Fruit fly (Drosophila melanogaster): ENCODE results near the gene Tango14.
A peak's percentile ranks its signal among the peaks of the same experiment; 100 is the strongest.

Gene Tango14

dm6 chr2L:1169867-1170415 lies 11.5 kb downstream of the Tango14 start, which contains the start of the genes CG31922 and Plap (continued):
- TF ChIP-seq en (GFP tag; optimal IDR thresholded peaks at IDR 0.05) (no peak), CG11695 (GFP tag; IDR thresholded peaks at IDR 0.05) (no peak), shn (GFP tag; optimal IDR thresholded peaks at IDR 0.05) (peak; percentile 59), bigmax (GFP tag; optimal IDR thresholded peaks at IDR 0.05) (no peak), CG4707 (GFP tag; optimal IDR thresholded peaks at IDR 0.05) (no peak), CG18011 (GFP tag; optimal IDR thresholded peaks at IDR 0.05) (peak; percentile 53), lab (GFP tag; optimal IDR thresholded peaks at IDR 0.05) (no peak), CG32772 (GFP tag; IDR thresholded peaks at IDR 0.05) (no peak), Sin3A (optimal IDR thresholded peaks at IDR 0.05) (peak; percentile 74), jigr1 (GFP tag; IDR thresholded peaks at IDR 0.05) (no peak), sd (tag; optimal IDR thresholded peaks at IDR 0.05) (no peak), CG10979 (tag; optimal IDR thresholded peaks at IDR 0.05) (peak; percentile 54), crc (GFP tag; optimal IDR thresholded peaks at IDR 0.05) (peak; percentile 32), vvl (GFP tag; IDR thresholded peaks at IDR 0.05) (peak; percentile 25; the same call in 1 of the 2 replicates), CG34224 (GFP tag; IDR thresholded peaks at IDR 0.05; ENCODE audit: partially characterized antibody) (peak; percentile 89), pita (GFP tag; optimal IDR thresholded peaks at IDR 0.05) (no peak), ind (GFP tag; optimal IDR thresholded peaks at IDR 0.05) (peak; percentile 75), kah (GFP tag; optimal IDR thresholded peaks at IDR 0.05) (no peak), klu (GFP tag; IDR thresholded peaks at IDR 0.05) (peak; percentile 52), CG8388 (GFP tag; optimal IDR thresholded peaks at IDR 0.05) (peak; percentile 58), tio (GFP tag; optimal IDR thresholded peaks at IDR 0.05) (no peak), disco-r (GFP tag; optimal IDR thresholded peaks at IDR 0.05) (peak; percentile 31), CG10654 (GFP tag; optimal IDR thresholded peaks at IDR 0.05) (peak; percentile 50), CG2202 (tag; optimal IDR thresholded peaks at IDR 0.05) (peak; percentile 9), CG6272 (GFP tag; IDR thresholded peaks at IDR 0.05) (peak; percentile 70), CG7271 (tag; optimal IDR thresholded peaks at IDR 0.05) (no peak), CG10543 (GFP tag; optimal IDR thresholded peaks at IDR 0.05) (peak; percentile 80), CG10959 (GFP tag; IDR thresholded peaks at IDR 0.05) (no peak), CG33557 (GFP tag; optimal IDR thresholded peaks at IDR 0.05) (peak; percentile 61), pb (GFP tag; optimal IDR thresholded peaks at IDR 0.05) (no peak), CG14860 (GFP tag; IDR thresholded peaks at IDR 0.05; ENCODE audit: partially characterized antibody) (peak; percentile 92), gem (tag; optimal IDR thresholded peaks at IDR 0.05) (no peak), CG12219 (GFP tag; optimal IDR thresholded peaks at IDR 0.05) (no peak), unpg (GFP tag; optimal IDR thresholded peaks at IDR 0.05) (peak; percentile 61), Bgb (GFP tag; IDR thresholded peaks at IDR 0.05; ENCODE audit: partially characterized antibody) (peak; percentile 81), mld (GFP tag; IDR thresholded peaks at IDR 0.05; ENCODE audit: partially characterized antibody) (peak; percentile 82; the same call in 2 of the 3 replicates), da (GFP tag; optimal IDR thresholded peaks at IDR 0.05) (no peak), Lhr (GFP tag; optimal IDR thresholded peaks at IDR 0.05) (peak; percentile 59), CG17385 (GFP tag; optimal IDR thresholded peaks at IDR 0.05) (peak; percentile 64), C15 (GFP tag; IDR thresholded peaks at IDR 0.05) (no peak), fd102C (GFP tag; optimal IDR thresholded peaks at IDR 0.05) (no peak), Neu2 (GFP tag; optimal IDR thresholded peaks at IDR 0.05; ENCODE audit: borderline replicate concordance) (no peak), CG16815 (GFP tag; optimal IDR thresholded peaks at IDR 0.05) (peak; percentile 48), CG14965 (GFP tag; optimal IDR thresholded peaks at IDR 0.05; ENCODE audit: borderline replicate concordance) (no peak), dimm (GFP tag; IDR thresholded peaks at IDR 0.05) (no peak), CG7556 (GFP tag; optimal IDR thresholded peaks at IDR 0.05) (peak; percentile 48), phol (tag; optimal IDR thresholded peaks at IDR 0.05) (peak; percentile 79), salm (tag; optimal IDR thresholded peaks at IDR 0.05) (no peak), CG3838 (GFP tag; optimal IDR thresholded peaks at IDR 0.05) (no peak), lbe (GFP tag; optimal IDR thresholded peaks at IDR 0.05) (peak; percentile 71)
